Fruit fly (Drosophila melanogaster) whole organism, adult: Measurements from ENCODE around the gene CG32573.

ENCODE experiments used
- CG11617 ChIP-seq: fragments of 200-800 bp; sonication (Bioruptor generic); optimal IDR thresholded peaks from 2 replicates; lab custom pipeline; 2017; ENCODE audit warnings: mild to moderate bottlenecking, missing biosample characterization, missing genetic modification reagents, missing genetic modification characterization
- CG12768 ChIP-seq: fragments of 200-800 bp; sonication (Bioruptor generic); optimal IDR thresholded peaks from 2 replicates; lab custom pipeline; 2017; ENCODE audit warnings: missing biosample characterization, missing genetic modification characterization, mild to moderate bottlenecking, moderate library complexity, missing genetic modification reagents
- CG1620 ChIP-seq: fragments of 200-800 bp; sonication (Bioruptor generic); optimal IDR thresholded peaks from 2 replicates; lab custom pipeline; 2016; ENCODE audit warnings: missing biosample characterization, missing genetic modification characterization
- CG33017 ChIP-seq: fragments of 200-800 bp; sonication (Bioruptor generic); optimal IDR thresholded peaks from 2 replicates; lab custom pipeline; 2018; ENCODE audit warnings: missing biosample characterization, mild to moderate bottlenecking, missing genetic modification characterization, moderate library complexity
- ovo ChIP-seq: fragments of 200-800 bp; sonication (Bioruptor generic); optimal IDR thresholded peaks from 2 replicates; lab custom pipeline; 2016; ENCODE audit warnings: missing biosample characterization, missing genetic modification characterization
- pad ChIP-seq: fragments of 200-800 bp; sonication (Bioruptor generic); optimal IDR thresholded peaks from 3 replicates; lab custom pipeline; 2017; ENCODE audit warnings: missing biosample characterization, missing genetic modification characterization, mild to moderate bottlenecking, moderate library complexity, missing genetic modification reagents

- TF ChIP-seq CG11617 (GFP tag; lab: Kevin White, UChicago) (no peak), CG33017 (tag; lab: Kevin White, UChicago) (no peak), ovo (no peak), CG1620 (GFP tag; lab: Kevin White, UChicago) (no peak), CG12768 (GFP tag; lab: Kevin White, UChicago) (no peak), pad (GFP tag; lab: Kevin White, UChicago) (no peak)
Measured at dm6 chrX:16689966-16690365, 38.8 kb downstream of the CG32573 start.
